Worm (Caenorhabditis elegans) whole organism, L2 larva: Measurements from ENCODE around the gene K08E4.7.

Experiments used
- F13H6.1 ChIP-seq: sonication (generic microtip); optimal IDR thresholded peaks from 2 replicates; lab custom pipeline; 2016; ENCODE audit warnings: missing genetic modification characterization, missing compliant biosample characterization
- R02D3.7 ChIP-seq: fragments of 150-350 bp; optimal IDR thresholded peaks from 2 replicates; lab custom pipeline; 2014; ENCODE audit warnings: missing biosample characterization, missing genetic modification characterization
- aly-2 ChIP-seq: fragments of 150-350 bp; optimal IDR thresholded peaks from 2 replicates; lab custom pipeline; 2014; ENCODE audit warnings: missing biosample characterization, missing genetic modification characterization
- ama-1 ChIP-seq: fragments of 150-350 bp; optimal IDR thresholded peaks from 2 replicates; lab custom pipeline; 2018; ENCODE audit warnings: inconsistent platforms
- elt-3 ChIP-seq: sonication (generic microtip); optimal IDR thresholded peaks from 2 replicates; lab custom pipeline; 2017; ENCODE audit warnings: missing biosample characterization, missing genetic modification characterization
- lin-11 ChIP-seq: fragments of 150-350 bp; sonication (generic microtip); optimal IDR thresholded peaks from 2 replicates; lab custom pipeline; 2014; ENCODE audit warnings: missing biosample characterization, missing genetic modification characterization, inconsistent platforms, mixed read lengths
- lin-39 ChIP-seq: fragments of 150-350 bp; optimal IDR thresholded peaks from 2 replicates; lab custom pipeline; 2014; ENCODE audit warnings: missing biosample characterization, missing genetic modification reagents, missing genetic modification characterization
- mab-5 ChIP-seq: fragments of 150-350 bp; optimal IDR thresholded peaks from 2 replicates; lab custom pipeline; 2014; ENCODE audit warnings: missing biosample characterization, missing genetic modification characterization
- nhr-23 ChIP-seq: fragments of 150-350 bp; optimal IDR thresholded peaks from 2 replicates; lab custom pipeline; 2014; ENCODE audit warnings: missing biosample characterization, missing genetic modification reagents, missing genetic modification characterization
- nhr-237 ChIP-seq: fragments of 150-350 bp; optimal IDR thresholded peaks from 2 replicates; lab custom pipeline; 2014; ENCODE audit warnings: missing biosample characterization, missing genetic modification characterization
- snpc-4 ChIP-seq: fragments of 150-350 bp; optimal IDR thresholded peaks from 2 replicates; lab custom pipeline; 2014; ENCODE audit warnings: missing biosample characterization, missing genetic modification characterization
- unc-62 ChIP-seq: fragments of 150-350 bp; optimal IDR thresholded peaks from 2 replicates; lab custom pipeline; 2014; ENCODE audit warnings: missing biosample characterization, missing genetic modification reagents, missing genetic modification characterization
- ztf-1 ChIP-seq: fragments of 200-800 bp; sonication (Bioruptor generic); conservative IDR thresholded peaks from 2 replicates; pipeline ENCODE4 v1.3.6; 2022; ENCODE audit warnings: missing genetic modification characterization, missing compliant biosample characterization

DNA sequence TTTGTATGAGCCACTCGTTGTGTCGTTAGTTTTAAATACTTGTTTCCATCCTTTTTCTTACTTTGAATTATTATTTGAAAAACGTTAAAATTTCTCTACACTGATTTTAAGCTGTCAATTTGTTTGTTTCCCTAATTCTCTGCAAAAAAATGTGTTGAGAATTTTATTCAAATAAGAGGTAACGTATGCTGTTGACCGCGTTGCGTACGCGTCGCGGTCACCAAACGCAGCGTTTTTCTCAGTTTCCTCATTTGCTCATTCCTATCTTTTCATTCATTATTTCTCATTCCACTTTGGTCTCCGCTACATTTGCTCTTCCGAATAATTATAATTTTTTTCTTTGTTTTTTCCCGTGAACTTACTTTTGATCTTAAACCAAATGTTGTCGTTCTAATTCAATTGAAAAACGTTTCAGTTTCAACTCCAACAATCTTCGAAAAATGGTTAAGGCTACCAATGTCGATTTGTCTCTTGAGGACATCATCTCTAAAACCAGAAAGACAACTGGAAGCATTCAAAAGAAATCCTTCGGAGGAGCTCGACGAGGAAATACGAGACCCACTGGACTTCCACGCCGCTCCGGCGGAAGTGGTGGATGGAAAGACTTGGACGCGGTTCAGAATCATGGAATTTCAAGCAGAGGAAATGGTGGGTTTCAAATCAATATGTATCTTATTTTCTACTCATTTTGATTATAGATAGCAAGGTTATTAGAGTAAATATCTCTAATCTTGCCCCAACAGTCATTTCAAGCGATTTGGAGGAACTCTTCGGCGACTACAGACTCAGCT is 47.5 kb downstream of the K08E4.7 start, which contains the start of gene aly-3:
- TF ChIP-seq ztf-1 (GFP tag; lab: Robert Waterston, UW) (no peak), elt-3 (tag; lab: Kevin White, UChicago) (no peak), nhr-237 (tag; lab: Kevin White, UChicago) (no peak), ama-1 (lab: Kevin White, UChicago) (no peak), F13H6.1 (no peak), nhr-23 (tag; lab: Kevin White, UChicago) (no peak), mab-5 (tag; lab: Kevin White, UChicago) (no peak), lin-11 (tag; lab: Kevin White, UChicago) (no peak), unc-62 (GFP tag; lab: Kevin White, UChicago) (no peak), R02D3.7 (tag; lab: Kevin White, UChicago) (no peak), lin-39 (no peak), snpc-4 (tag; lab: Kevin White, UChicago) (no peak), aly-2 (tag; lab: Kevin White, UChicago) (no peak)
